Fruit fly (Drosophila melanogaster) Kc167 (cell line): Measurements from ENCODE around the gene Spindly.

Source experiments
- insv ChIP-seq: fragments of >200 bp; optimal IDR thresholded peaks from 3 replicates; lab custom pipeline; 2018; ENCODE audit warnings: missing external identifiers
- psq ChIP-seq: fragments of >200 bp; optimal IDR thresholded peaks from 2 replicates; lab custom pipeline; 2017; ENCODE audit warnings: missing external identifiers

DNA sequence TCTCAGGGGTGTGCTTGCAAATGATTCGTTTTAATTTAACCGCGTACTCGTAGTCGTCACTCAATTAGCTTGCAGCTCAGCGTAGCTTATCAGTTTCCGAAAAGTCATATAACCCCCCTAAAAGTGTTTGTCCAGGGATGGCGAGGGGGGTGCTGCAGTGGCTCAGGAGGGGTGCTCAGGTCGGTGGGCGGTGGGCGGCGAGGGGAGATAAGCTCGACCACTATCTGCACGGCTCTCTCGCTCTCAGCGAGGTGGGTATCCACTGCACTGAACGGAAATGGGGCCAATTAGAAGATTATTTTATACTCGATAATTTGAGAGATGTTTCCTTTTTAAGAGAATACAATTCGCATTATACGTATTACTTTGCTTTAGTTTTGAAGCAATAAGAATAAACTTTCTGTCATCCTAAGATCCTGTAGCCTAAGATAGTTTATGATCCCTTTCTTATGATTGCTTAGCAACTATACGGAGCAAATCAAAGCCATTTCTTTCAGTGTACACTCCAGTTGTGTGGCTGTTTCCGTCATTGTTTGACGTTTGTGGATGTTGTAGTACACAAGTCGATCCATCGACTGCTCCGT is 43.1 kb upstream of the Spindly start:
- TF ChIP-seq insv (lab: Kevin White, UChicago) (no peak), psq (no peak)
